Worm (Caenorhabditis elegans): Measurements from ENCODE around the gene rol-1.

DNA sequence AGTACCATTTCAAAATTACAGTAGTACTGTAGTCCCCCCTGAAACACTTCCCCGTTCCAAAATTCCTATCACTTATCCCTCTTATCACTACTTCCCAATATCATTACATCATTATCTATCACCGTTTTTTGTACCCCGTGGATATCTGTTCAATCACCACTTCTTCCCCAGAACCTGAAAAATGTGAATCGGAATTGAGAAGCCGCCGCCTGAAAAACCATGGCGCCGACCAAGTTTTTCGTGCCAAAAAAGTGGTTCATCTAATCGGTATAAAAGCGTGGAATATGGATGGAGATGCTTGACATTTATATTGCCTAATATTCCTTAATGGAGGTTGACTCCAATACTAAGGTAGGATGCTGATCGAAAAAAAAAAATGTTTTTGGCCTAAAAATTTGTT, at the start of gene rol-1:
- TF ChIP-seq ceh-16 (tag; optimal IDR thresholded peaks at IDR 0.05) (no peak), zag-1 (tag; optimal IDR thresholded peaks at IDR 0.05) (no peak), lin-11 (tag; optimal IDR thresholded peaks at IDR 0.05) (no peak), egl-27 (tag; optimal IDR thresholded peaks at IDR 0.05) (no peak), ztf-1 (GFP tag; conservative IDR thresholded peaks at IDR 0.05) (no peak), lsy-2 (tag; optimal IDR thresholded peaks at IDR 0.05) (no peak), nhr-129 (tag; optimal IDR thresholded peaks at IDR 0.05) (no peak), unc-62 (GFP tag; optimal IDR thresholded peaks at IDR 0.05) (no peak), fos-1 (tag; optimal IDR thresholded peaks at IDR 0.05) (no peak), nhr-10 (tag; optimal IDR thresholded peaks at IDR 0.05) (no peak), ztf-11 (tag; optimal IDR thresholded peaks at IDR 0.05) (no peak), blmp-1 (tag; optimal IDR thresholded peaks at IDR 0.05; ENCODE audit: insufficient read depth) (no peak)
